Worm (Caenorhabditis elegans): ENCODE data around the gene T02H6.4.
A peak's percentile ranks its signal among the peaks of the same experiment; 100 is the strongest.

T02H6.4 gene

DNA sequence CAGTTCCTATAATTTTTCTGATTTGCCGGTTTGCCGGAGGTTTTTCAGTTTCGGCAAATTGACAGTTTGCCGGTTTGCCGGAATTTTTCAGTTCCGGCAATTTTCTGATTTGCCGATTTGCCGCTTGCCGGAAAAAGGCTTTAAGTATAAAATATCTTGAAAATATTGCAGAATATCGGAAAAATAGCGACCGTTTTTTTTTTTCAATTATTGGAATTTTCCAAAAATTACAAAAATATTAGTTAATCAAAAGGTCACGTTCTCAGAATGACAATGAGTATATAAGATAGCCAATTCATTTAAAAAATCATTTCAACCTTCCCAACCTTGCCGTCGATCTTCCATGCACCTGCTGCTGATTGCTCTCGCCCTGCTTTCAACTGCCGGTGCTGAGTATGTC is 7.5 kb upstream of the T02H6.4 start, which contains the start of gene T02H6.7:
TSS of gene T02H6.7 (plus strand) at position 301 of the 400 bp plus-strand sequence.
- no peak for TF ChIP-seq elt-1 (tag; optimal IDR thresholded peaks at IDR 0.05; ENCODE audit: borderline replicate concordance, insufficient read depth)
- no peak for TF ChIP-seq drap-1 (GFP tag; optimal IDR thresholded peaks at IDR 0.05)
- TF ChIP-seq unc-120 (tag; optimal IDR thresholded peaks at IDR 0.05; ENCODE audit: poor library complexity, severe bottlenecking) = no peak
- TF ChIP-seq nhr-12 (tag; optimal IDR thresholded peaks at IDR 0.05) = no peak
- no peak for TF ChIP-seq mab-5 (tag; optimal IDR thresholded peaks at IDR 0.05)
- no peak for TF ChIP-seq mep-1 (tag; optimal IDR thresholded peaks at IDR 0.05)
- TF ChIP-seq lin-13 (tag; optimal IDR thresholded peaks at IDR 0.05) = no peak
- TF ChIP-seq pha-4 (tag; optimal IDR thresholded peaks at IDR 0.05) = no peak
- no peak for TF ChIP-seq lin-32 (GFP tag; optimal IDR thresholded peaks at IDR 0.05)
- no peak for TF ChIP-seq sem-2 (GFP tag; optimal IDR thresholded peaks at IDR 0.05)
- TF ChIP-seq hlh-1 (tag; optimal IDR thresholded peaks at IDR 0.05) = no peak
- no peak for TF ChIP-seq ceh-83 (GFP tag; optimal IDR thresholded peaks at IDR 0.05)
- TF ChIP-seq snpc-4 (tag; optimal IDR thresholded peaks at IDR 0.05) = no peak

- no peak for TF ChIP-seq blmp-1 (tag; optimal IDR thresholded peaks at IDR 0.05)
- TF ChIP-seq hlh-1 (tag; optimal IDR thresholded peaks at IDR 0.05) = peak; percentile 63
Observed at ce11 chrII:683467-683866, 6.4 kb upstream of the T02H6.4 start, which contains the start of gene T02H6.6. T02H6.6 (plus strand) TSS chrII:683767.

- TF ChIP-seq sem-2 (GFP tag; optimal IDR thresholded peaks at IDR 0.05) = no peak
- TF ChIP-seq drap-1 (GFP tag; optimal IDR thresholded peaks at IDR 0.05) = no peak
- no peak for TF ChIP-seq blmp-1 (tag; optimal IDR thresholded peaks at IDR 0.05)
- no peak for TF ChIP-seq ham-2 (GFP tag; optimal IDR thresholded peaks at IDR 0.05)
- no peak for TF ChIP-seq unc-62 (GFP tag; optimal IDR thresholded peaks at IDR 0.05)
- TF ChIP-seq flh-1 (GFP tag; optimal IDR thresholded peaks at IDR 0.05) = no peak
- TF ChIP-seq ces-1 (GFP tag; optimal IDR thresholded peaks at IDR 0.05) = no peak
- TF ChIP-seq M03D4.4 (tag; optimal IDR thresholded peaks at IDR 0.05) = no peak
- TF ChIP-seq elt-3 (tag; optimal IDR thresholded peaks at IDR 0.05) = no peak
- TF ChIP-seq mls-2 (tag; optimal IDR thresholded peaks at IDR 0.05) = no peak
- no peak for TF ChIP-seq tbx-8 (GFP tag; optimal IDR thresholded peaks at IDR 0.05)
- TF ChIP-seq sptf-1 (tag; optimal IDR thresholded peaks at IDR 0.05) = no peak
- no peak for TF ChIP-seq nhr-28 (tag; optimal IDR thresholded peaks at IDR 0.05)
- TF ChIP-seq bed-3 (GFP tag; optimal IDR thresholded peaks at IDR 0.05) = no peak
- TF ChIP-seq unc-39 (tag; optimal IDR thresholded peaks at IDR 0.05) = no peak
- no peak for TF ChIP-seq lsy-2 (tag; optimal IDR thresholded peaks at IDR 0.05)
Observed at ce11 chrII:684811-685210, 5.0 kb upstream of the T02H6.4 start, which contains the start of gene T02H6.5. T02H6.5 (plus strand) TSS chrII:685111.

DNA sequence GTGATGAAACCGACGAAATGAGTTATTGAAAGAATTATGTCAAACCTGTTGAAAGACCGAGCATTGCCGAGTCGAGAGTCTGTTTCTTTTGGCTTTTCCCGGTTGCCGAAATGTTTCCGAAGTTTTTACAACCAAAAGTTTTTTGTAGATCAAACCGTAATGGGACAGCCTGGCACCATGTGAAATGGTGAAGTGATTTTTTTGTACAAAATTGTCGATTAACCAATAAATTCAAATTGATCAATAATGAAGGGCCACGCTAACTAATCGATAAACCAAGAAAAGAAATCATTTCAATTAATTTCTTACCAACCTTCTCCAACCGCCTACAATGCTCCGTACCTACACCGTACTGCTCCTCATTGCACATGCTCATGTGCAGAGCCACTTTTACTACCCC is 1.7 kb downstream of the T02H6.4 start, which contains the start of gene T02H6.3:
TSS of gene T02H6.3 (plus strand) at position 301 of the 400 bp plus-strand sequence.
- TF ChIP-seq blmp-1 (tag; optimal IDR thresholded peaks at IDR 0.05) = no peak
- TF ChIP-seq ces-1 (GFP tag; optimal IDR thresholded peaks at IDR 0.05) = no peak
- no peak for TF ChIP-seq nhr-76 (tag; optimal IDR thresholded peaks at IDR 0.05)
- no peak for TF ChIP-seq lin-32 (GFP tag; optimal IDR thresholded peaks at IDR 0.05)
- TF ChIP-seq snpc-4 (tag; optimal IDR thresholded peaks at IDR 0.05) = no peak

ce11 chrII:701025-701370 is 11.1 kb downstream of the T02H6.4 start, which contains the start of gene T02H6.11:
T02H6.11 (minus strand) TSS chrII:701125.
- TF ChIP-seq nhr-2 (tag; optimal IDR thresholded peaks at IDR 0.05) (no peak), nhr-28 (tag; optimal IDR thresholded peaks at IDR 0.05) (no peak), nhr-76 (tag; optimal IDR thresholded peaks at IDR 0.05) (no peak)

DNA sequence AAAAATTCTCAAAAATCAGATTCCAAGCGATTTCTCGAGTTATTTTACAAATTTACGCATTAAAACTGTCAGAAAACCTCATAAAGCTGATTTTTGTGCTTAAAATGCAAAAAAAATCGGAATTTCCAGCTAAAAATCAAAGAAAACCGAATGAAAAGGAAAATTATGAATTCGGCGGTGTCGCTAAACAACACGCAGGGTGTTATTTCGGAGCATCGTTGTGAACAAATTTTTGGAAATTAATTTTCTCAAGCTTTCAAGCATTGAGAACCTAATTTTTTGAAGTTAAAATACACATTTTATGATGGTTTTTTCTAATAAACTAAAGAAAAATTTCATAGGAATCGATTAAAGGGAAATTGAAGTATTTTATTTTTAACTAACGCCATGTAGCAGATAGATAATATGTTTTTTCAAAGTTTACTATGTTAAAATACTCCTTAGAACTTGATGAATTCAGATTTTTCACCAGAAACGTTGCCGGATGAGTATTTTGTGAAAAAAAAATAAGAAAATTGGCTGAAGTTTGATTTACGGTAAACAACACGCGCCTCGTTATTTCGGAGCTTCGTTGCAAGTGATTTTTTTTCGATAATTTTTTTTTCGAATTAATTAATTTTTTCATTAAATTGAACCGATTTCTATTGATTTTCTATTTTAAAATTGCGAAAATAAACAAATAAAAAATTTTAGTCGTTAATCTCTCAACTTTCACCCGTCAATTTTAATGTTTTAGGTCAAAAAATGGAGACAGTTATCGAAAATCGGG is 11.7 kb downstream of the T02H6.4 start, which contains the start of gene thoc-1:
TSS of gene thoc-1 (plus strand) at position 737 of the 769 bp plus-strand sequence.
- TF ChIP-seq mep-1 (tag; optimal IDR thresholded peaks at IDR 0.05) (no peak), ceh-43 (GFP tag; optimal IDR thresholded peaks at IDR 0.05) (no peak), zip-8 (tag; optimal IDR thresholded peaks at IDR 0.05) (no peak), bed-3 (GFP tag; optimal IDR thresholded peaks at IDR 0.05) (no peak), mab-5 (tag; optimal IDR thresholded peaks at IDR 0.05) (no peak), hlh-1 (tag; optimal IDR thresholded peaks at IDR 0.05) (no peak), elt-3 (tag; optimal IDR thresholded peaks at IDR 0.05) (no peak), lin-13 (tag; optimal IDR thresholded peaks at IDR 0.05) (no peak), ceh-39 (tag; optimal IDR thresholded peaks at IDR 0.05) (no peak), sptf-1 (tag; optimal IDR thresholded peaks at IDR 0.05) (no peak)

All from whole organism, mixed stage, embryonic.